Fruit fly (Drosophila melanogaster): ENCODE data around the gene AlaRS.
A peak's percentile ranks its signal among the peaks of the same experiment; 100 is the strongest.

The AlaRS gene

dm6 chr2L:8384108-8384601 is 2.6 kb upstream of the AlaRS start, which contains the start of the genes Dad1 and CG13384 (continued):
- TF ChIP-seq Hr38 (GFP tag; optimal IDR thresholded peaks at IDR 0.05) (no peak), CG8319 (GFP tag; optimal IDR thresholded peaks at IDR 0.05) (peak; percentile 84), CG10669 (GFP tag; optimal IDR thresholded peaks at IDR 0.05) (peak; percentile 91), dsx (GFP tag; optimal IDR thresholded peaks at IDR 0.05; ENCODE audit: poor library complexity, severe bottlenecking) (peak; percentile 93), CG3032 (tag; optimal IDR thresholded peaks at IDR 0.05) (peak; percentile 95), CG6792 (GFP tag; optimal IDR thresholded peaks at IDR 0.05) (peak; percentile 88), CG6163 (GFP tag; IDR thresholded peaks at IDR 0.05) (no peak; the same call in 1 of the 3 replicates), CG7368 (GFP tag; optimal IDR thresholded peaks at IDR 0.05) (peak; percentile 81), lz (GFP tag; optimal IDR thresholded peaks at IDR 0.05) (peak; percentile 93), CG6854 (GFP tag; optimal IDR thresholded peaks at IDR 0.05) (peak; percentile 78), CG10631 (GFP tag; optimal IDR thresholded peaks at IDR 0.05) (peak; percentile 91), CG9139 (GFP tag; optimal IDR thresholded peaks at IDR 0.05) (peak; percentile 78), CG6808 (GFP tag; optimal IDR thresholded peaks at IDR 0.05) (peak; percentile 88), dac (GFP tag; optimal IDR thresholded peaks at IDR 0.05) (peak; percentile 57)

dm6 chr2L:8382646-8383045 is 1.1 kb upstream of the AlaRS start, which contains the start of the genes CG13392 and Rcd4:
Gene CG13392, minus strand, starts transcription at chr2L:8382807.
Gene Rcd4, plus strand, starts transcription at chr2L:8382861.
- TF ChIP-seq CG11902 (GFP tag; optimal IDR thresholded peaks at IDR 0.05) (peak; percentile 39), salr (GFP tag; optimal IDR thresholded peaks at IDR 0.05) (peak; percentile 15 to 36), acj6 (GFP tag; optimal IDR thresholded peaks at IDR 0.05) (peak; percentile 60), CG10669 (GFP tag; optimal IDR thresholded peaks at IDR 0.05) (peak; percentile 35), CG10631 (GFP tag; optimal IDR thresholded peaks at IDR 0.05) (peak; percentile 62), pdm3 (GFP tag; optimal IDR thresholded peaks at IDR 0.05) (peak; percentile 57), CG6854 (GFP tag; optimal IDR thresholded peaks at IDR 0.05) (peak; percentile 36), Hr39 (GFP tag; optimal IDR thresholded peaks at IDR 0.05) (peak; percentile 66), Smox (GFP tag; optimal IDR thresholded peaks at IDR 0.05) (peak; percentile 49), Eip75B (GFP tag; optimal IDR thresholded peaks at IDR 0.05) (peak; percentile 50), Sox102F (GFP tag; optimal IDR thresholded peaks at IDR 0.05) (peak; percentile 65), Eip78C (GFP tag) (peak; percentile 78), CG6792 (GFP tag; optimal IDR thresholded peaks at IDR 0.05) (peak; percentile 58), Ets21C (GFP tag; optimal IDR thresholded peaks at IDR 0.05) (peak; percentile 42), esn (GFP tag; optimal IDR thresholded peaks at IDR 0.05) (peak; percentile 77), Blimp-1 (GFP tag; optimal IDR thresholded peaks at IDR 0.05) (no peak), Gug (GFP tag; IDR thresholded peaks at IDR 0.05) (no peak), cyc (GFP tag; optimal IDR thresholded peaks at IDR 0.05) (peak; percentile 77), svp (GFP tag) (peak; percentile 47), lz (GFP tag; optimal IDR thresholded peaks at IDR 0.05) (peak; percentile 75), CG9139 (GFP tag; optimal IDR thresholded peaks at IDR 0.05) (no peak), Ets96B (tag; optimal IDR thresholded peaks at IDR 0.05) (peak; percentile 12), CG1621 (tag; optimal IDR thresholded peaks at IDR 0.05) (peak; percentile 70), net (GFP tag; optimal IDR thresholded peaks at IDR 0.05) (peak; percentile 52), fd85E (GFP tag; optimal IDR thresholded peaks at IDR 0.05) (peak; percentile 21), CG32006 (GFP tag; optimal IDR thresholded peaks at IDR 0.05) (peak; percentile 41), CG11762 (GFP tag; optimal IDR thresholded peaks at IDR 0.05; ENCODE audit: insufficient read depth) (peak; percentile 21), CG6808 (GFP tag; optimal IDR thresholded peaks at IDR 0.05) (peak; percentile 46), eg (GFP tag; IDR thresholded peaks at IDR 0.05) (peak; percentile 64), Sox15 (GFP tag; optimal IDR thresholded peaks at IDR 0.05) (no peak), dsx (GFP tag; optimal IDR thresholded peaks at IDR 0.05; ENCODE audit: poor library complexity, severe bottlenecking) (peak; percentile 30), fd59A (GFP tag; optimal IDR thresholded peaks at IDR 0.05) (no peak), fkh (GFP tag; optimal IDR thresholded peaks at IDR 0.05) (no peak), CG3919 (GFP tag; optimal IDR thresholded peaks at IDR 0.05) (peak; percentile 79), CG4318 (GFP tag; optimal IDR thresholded peaks at IDR 0.05) (no peak), OdsH (GFP tag; optimal IDR thresholded peaks at IDR 0.05) (peak; percentile 63), spab (GFP tag; optimal IDR thresholded peaks at IDR 0.05) (no peak), Hr4 (GFP tag; optimal IDR thresholded peaks at IDR 0.05) (peak; percentile 35), dac (GFP tag; optimal IDR thresholded peaks at IDR 0.05) (no peak), CG16779 (tag; optimal IDR thresholded peaks at IDR 0.05) (no peak), CG31627 (GFP tag; optimal IDR thresholded peaks at IDR 0.05) (peak; percentile 80), topi (GFP tag; optimal IDR thresholded peaks at IDR 0.05) (peak; percentile 76), ss (GFP tag; optimal IDR thresholded peaks at IDR 0.05) (peak in 1 of 2 experiments; percentile 26)
